Fruit fly (Drosophila melanogaster) whole organism: ENCODE results near the gene CG32369.

ENCODE experiments used
- EcR ChIP-seq, 2 experiments: fragments of >200 bp; optimal IDR thresholded peaks; 2 replicates each; lab custom pipeline; 2017; ENCODE audit warnings: missing biosample characterization in 2 of 2, missing genetic modification characterization in 2 of 2, missing genetic modification reagents in 2 of 2
- pan ChIP-seq: fragments of >200 bp; optimal IDR thresholded peaks from 2 replicates; lab custom pipeline; 2017
- usp ChIP-seq: fragments of >200 bp; optimal IDR thresholded peaks from 2 replicates; lab custom pipeline; 2017; ENCODE audit warnings: missing biosample characterization, missing genetic modification characterization, mixed read lengths

DNA sequence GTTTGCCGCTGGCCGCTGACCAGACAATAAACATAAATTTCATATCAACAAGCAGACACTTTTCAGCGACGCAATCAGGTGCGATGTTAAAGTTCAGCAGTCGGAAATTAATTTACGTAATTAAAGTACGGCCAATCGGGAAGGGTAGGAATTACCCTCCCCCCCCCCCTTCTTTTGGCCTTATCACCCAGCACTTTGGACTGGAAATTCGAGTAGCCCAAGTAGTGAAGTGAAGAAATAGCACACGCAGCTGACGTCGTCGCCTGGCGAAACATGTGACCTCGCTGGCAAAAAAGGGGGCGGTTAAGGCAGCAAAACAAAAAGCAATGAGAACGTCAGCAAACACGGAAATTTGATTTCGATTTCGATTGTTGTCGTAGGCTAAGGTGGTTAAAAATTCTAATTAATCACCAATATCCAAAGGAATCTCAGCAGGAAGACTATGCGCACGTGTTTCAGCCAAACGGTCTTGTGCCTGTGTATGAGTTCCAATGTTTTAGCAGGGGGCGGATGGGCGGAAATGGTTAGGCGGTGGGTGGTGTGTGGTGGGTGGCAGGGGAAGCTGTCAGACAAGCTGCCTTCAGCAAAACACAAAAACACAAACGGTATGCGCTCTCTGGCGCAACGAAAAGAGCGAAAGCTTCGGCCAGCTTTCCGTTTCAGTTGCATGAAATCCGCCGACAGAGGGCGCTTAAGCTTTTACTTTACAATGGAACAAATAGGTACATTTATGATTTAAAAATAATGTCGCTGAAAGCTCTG is 27.2 kb upstream of the CG32369 start:
- no peak for TF ChIP-seq usp (GFP tag; lab: Kevin White, UChicago)
- TF ChIP-seq pan (lab: Kevin White, UChicago) = no peak
- TF ChIP-seq EcR (GFP tag; optimal IDR thresholded peaks at IDR 0.05; lab: Kevin White, UChicago) = no peak
